Fruit fly (Drosophila melanogaster) S2 (cell line): ENCODE data around the gene CG7806.

Experiments used
- CG8478 ChIP-seq: fragments of >200 bp; optimal IDR thresholded peaks from 2 replicates; lab custom pipeline; 2018
- CTCF ChIP-seq, 2 experiments: fragments of >200 bp; optimal IDR thresholded peaks; 2 replicates each; lab custom pipeline; 2018

CG7806 gene

DNA sequence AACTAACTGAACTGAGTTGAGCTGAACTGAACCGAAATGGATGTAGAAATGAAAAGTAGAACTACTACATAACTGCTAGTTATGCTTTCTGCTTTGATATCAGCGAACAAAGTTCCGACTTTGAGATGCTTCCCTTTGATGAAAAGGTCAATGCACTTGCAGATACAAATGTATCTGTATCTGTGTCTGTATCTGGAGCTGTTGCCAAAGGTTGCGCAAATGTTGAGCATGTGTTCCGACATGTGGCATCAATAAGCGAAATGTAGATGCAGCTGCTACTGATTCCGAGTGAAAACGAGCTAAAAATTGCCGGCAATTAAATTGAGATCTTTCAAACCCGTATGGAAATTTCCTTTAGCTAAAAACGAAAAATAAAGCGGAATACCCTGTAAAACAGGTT lies 24.6 kb upstream of the CG7806 start:
- TF ChIP-seq CTCF (optimal IDR thresholded peaks at IDR 0.05; lab: Kevin White, UChicago) (no peak), CG8478 (lab: Kevin White, UChicago) (no peak)

DNA sequence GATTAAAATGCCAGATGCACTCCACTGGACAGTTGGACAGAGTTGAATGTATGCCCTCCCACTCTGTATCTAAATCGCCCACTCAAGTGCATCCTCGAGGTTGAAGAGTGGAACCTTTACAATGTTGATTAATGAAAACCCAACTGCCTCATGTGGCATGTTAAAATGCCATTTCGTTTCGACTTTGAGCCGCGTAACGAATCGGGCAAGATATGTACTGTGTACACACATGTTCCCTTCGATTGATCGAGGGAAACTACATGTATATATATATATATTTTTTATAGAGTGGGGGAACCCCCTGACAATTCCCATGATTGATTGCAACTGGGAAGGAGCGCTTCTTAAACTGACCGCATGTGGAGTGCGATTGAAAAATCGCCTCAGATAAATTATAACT lies 23.1 kb upstream of the CG7806 start:
- no peak for TF ChIP-seq CG8478 (lab: Kevin White, UChicago)
- TF ChIP-seq CTCF (optimal IDR thresholded peaks at IDR 0.05; lab: Kevin White, UChicago), result no peak

DNA sequence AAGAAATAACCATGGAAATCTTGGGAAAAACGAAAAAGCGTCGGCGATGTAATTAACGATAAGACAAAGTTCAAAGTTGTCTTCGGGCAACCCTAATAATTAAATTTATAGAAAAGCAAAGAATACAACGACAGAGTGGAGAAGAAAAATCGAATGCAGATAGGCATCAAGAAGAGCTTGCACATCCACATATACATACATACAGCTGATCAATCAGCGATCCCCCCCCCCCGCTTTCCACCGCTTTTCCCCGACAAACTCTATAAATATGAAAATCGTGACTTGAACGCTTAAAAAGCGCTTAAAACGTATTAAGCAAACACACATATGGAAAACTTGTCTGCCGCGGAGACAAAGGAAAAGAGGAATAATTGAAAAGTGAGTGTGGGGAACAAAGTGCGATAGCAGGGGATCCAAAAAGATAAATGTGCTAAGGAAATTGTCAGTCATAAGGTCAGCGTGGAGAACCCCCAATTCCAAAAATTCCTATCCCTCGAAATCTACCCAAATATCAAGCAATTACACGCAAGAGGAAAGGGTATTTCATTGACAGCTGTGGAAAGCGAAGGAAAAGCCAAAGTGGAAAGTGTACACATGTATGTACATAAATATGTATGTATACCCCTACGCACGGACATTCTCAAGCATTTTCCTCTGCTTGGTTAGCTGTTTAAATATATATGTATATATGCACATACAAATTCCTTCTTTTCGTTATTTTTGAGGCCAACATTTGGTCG lies 21.7 kb upstream of the CG7806 start:
- TF ChIP-seq CTCF (optimal IDR thresholded peaks at IDR 0.05; lab: Kevin White, UChicago) (no peak), CG8478 (lab: Kevin White, UChicago) (no peak)

DNA sequence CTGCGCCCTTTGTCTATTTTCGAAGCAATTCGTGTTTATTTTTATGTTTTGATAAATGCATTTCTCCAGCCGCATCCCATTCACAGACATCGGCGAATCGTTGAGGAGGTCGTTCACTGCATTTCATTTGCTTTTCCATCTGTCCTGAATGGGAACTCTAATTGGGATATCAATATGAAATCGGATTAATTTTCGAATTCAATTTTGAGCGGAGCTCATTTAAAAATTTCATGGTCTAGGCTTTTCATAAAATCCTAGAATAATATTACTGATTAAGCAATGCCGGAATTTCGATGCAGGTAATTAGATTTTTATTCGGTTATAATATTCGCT lies 21.1 kb upstream of the CG7806 start:
- no peak for TF ChIP-seq CTCF (optimal IDR thresholded peaks at IDR 0.05; lab: Kevin White, UChicago)
- TF ChIP-seq CG8478 (lab: Kevin White, UChicago), result no peak

DNA sequence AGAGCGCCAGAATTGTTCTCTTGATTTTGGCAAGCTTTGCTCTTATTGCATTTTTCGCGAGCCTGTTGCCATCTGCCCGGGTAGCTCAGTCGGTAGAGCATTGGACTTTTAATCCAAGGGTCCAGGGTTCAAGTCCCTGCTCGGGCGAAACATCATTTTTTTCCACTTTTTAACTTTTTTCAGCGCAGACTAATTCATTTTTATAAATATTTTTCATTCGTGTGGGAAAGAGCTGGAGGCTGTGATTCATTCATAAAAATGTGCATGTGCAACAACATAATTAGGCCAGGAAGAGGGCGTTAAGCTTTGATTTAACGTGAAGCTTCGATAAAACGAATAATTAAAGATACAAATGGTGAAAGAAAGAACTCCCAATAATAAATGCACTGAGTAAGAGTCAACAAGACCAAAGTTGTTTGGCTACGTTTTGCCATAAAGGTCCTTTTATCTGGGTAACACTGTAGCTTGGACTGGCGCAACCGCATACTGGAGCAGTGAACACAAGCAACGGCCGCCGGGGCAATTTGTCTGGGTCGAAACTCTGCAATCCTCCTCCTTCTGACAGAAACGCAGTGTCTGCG lies 20.5 kb upstream of the CG7806 start:
- no peak for TF ChIP-seq CG8478 (lab: Kevin White, UChicago)
- TF ChIP-seq CTCF (optimal IDR thresholded peaks at IDR 0.05; lab: Kevin White, UChicago), result no peak

DNA sequence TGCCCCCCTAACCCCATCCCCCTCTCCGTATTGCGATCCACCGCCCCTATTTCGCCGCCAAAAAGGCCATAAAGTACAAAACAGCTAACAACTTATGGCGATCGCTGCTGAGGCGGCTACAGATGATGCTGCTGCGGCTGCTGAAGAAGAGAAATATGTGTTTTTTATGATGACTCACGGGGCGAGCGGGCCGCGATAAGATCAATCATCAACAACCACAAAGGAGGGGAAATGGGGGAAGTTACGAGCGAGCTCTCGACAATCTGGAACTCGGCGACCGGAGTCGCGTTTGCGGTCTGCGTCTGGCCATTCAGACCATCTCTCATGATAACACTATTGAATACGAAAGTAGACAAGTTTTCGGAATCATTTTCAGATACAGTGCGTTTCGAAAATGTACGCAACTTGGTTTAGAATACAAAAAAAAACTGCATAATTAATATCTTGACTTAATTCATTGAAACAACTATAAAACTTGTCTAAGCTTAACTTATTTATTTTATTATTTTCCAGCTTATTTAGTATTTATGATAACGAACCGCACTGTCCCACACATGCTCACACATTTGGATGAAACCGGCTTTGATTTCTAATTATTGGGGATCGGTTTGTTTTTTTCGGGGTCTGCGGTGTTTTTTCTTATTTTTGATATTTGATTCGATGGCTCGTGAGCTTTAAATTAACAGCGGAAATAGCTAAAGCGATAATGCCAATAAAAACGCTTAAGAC lies 18.9 kb upstream of the CG7806 start:
- TF ChIP-seq CTCF (optimal IDR thresholded peaks at IDR 0.05; lab: Kevin White, UChicago) (no peak), CG8478 (lab: Kevin White, UChicago) (no peak)

DNA sequence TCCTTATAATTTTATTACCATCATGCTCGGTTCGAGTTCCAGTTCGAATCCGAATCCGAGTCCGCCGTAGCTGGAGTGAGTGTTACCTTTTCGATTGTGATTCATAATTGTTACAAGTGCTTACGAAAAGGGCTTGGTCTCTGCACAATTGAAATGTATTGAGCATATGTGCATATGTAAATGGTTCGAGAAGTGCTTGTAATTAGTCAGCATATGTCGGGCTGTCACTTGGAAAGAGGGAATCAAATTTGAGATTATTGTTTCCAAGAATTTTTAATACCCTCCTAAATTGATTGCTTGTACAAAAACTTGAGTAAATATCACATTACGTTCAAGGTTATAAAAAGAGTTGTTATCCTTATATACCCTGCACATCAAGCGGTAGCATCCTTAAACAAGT lies 17.8 kb upstream of the CG7806 start:
- TF ChIP-seq CTCF (optimal IDR thresholded peaks at IDR 0.05; lab: Kevin White, UChicago) (no peak), CG8478 (lab: Kevin White, UChicago) (no peak)

DNA sequence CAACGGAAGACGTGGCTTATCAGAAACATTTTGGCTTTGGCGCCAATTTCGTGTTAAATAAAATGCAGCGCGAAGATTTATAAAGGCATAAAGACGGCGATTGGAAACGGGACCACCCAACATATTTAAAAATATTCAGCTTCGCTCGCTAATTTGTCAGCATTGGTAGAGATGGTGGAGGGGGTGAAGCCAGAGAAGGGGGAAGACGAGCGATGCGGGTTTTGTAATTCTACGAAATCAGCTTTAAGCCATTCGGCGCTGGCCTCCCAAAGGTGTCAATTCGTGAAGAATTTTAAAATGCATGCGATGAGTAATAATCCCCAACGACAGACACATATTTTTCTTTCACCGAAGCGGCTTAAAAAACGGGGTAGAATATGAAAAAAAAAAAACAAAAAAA lies 17.2 kb upstream of the CG7806 start:
- TF ChIP-seq CG8478 (lab: Kevin White, UChicago) (no peak), CTCF (optimal IDR thresholded peaks at IDR 0.05; lab: Kevin White, UChicago) (no peak)

DNA sequence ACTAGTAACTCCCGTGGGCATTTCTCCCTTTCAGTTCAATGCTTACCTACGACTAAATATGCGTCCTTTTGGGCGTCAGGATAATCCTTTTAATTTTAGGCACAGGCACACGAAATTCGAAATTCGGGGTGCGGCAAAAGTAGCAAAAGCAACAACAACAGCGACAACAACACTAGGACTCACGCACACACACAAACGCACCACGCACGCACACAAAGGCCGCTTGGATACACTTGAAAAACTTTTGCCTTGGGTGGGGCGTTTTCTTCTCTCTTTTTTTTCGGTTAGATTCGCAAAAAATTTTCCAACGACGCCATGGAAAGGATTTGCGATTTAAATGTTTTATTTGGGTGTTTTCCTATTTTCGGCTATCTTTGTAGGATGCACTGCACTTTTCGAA lies 14.8 kb upstream of the CG7806 start:
- TF ChIP-seq CTCF (optimal IDR thresholded peaks at IDR 0.05; lab: Kevin White, UChicago) (no peak), CG8478 (lab: Kevin White, UChicago) (no peak)

DNA sequence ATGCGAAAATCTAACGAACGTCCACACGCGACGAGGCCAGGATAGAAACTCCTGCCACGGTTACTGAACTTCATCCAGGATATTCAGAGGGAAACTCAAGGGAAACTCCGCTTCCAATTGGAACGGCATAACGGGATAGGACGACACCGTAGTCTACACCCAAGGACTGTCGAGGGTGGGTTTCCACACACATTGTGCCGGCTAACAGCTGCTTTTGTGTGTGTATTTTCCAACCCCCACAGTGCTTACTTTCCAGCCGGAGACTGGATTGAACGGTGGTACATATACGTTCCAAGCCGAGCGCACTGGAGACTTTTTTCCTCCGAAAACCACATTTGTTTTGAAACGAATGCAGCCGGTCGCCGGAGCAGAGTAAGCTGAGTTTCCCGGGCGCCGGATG lies 14.1 kb upstream of the CG7806 start:
- TF ChIP-seq CTCF (optimal IDR thresholded peaks at IDR 0.05; lab: Kevin White, UChicago), result no peak
- TF ChIP-seq CG8478 (lab: Kevin White, UChicago), result no peak

DNA sequence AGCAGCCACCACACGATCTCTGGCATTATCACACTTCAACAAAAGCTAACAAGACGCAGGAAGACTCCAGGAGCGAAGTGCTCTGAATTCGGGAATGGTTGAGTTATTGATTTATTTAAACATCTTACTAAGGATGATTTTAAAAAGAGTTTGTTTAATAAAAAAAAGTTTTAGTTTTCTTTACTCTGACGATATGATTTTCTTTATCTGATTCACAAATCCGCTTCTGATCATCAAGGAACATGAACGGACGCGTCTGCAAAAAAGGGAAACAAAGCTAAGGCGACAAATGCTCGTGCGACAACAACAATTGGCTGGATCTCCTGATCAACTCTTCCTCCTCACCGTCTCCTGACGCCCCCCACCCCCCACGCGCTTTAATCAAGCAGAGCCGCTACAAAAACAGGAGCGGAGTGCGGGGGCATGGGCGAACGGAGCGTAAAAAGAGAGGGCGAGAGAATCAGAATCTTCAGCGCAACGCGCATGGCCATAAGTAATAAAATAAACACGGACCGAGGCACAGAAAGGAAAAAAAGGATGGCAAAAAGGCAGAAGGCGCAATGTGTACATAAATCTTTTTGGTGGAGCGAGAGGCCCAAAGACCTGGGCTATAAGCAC lies 11.9 kb upstream of the CG7806 start:
- TF ChIP-seq CG8478 (lab: Kevin White, UChicago) (no peak), CTCF (optimal IDR thresholded peaks at IDR 0.05; lab: Kevin White, UChicago) (no peak)

DNA sequence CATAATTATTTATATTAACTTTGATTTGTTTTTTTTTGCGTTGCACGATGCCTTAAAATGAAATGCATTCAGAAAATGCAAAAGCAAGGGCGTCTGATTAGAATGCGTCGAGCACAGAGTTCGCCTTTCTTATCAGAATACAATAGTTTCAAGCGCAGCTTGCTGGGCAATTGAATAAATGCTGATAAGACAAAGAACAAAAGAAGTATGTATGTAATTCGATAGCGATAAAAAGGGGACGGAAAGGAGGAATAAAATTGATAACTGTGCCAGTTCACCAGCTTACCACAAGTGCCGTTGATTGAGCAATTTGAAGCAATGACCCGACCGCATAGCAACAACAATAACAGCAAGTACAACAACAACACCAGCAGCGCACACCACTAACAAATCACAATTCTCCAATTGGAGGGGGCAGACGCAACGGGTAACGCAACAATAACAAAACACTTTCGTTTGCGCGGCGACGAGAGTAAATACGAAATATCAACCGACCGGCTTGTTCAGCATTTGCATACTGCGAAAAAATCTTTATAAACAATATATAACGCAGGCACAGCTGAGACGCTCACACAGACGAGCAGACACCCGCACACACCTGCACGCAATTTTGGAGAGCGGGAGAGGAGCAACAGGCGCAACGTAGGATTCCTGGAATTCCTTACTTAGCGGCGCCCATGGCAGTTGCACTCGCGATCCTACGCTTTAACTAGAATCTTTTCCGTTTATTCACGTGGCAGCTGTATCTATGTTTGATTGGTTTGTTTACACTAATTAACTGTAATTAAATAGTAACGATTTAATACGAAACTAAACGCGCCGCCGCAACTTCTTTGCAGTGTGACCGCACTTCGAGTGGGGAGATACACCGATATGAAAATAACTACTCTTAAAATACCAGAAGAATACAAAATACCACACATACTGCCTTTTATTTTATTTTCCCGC lies 10.7 kb upstream of the CG7806 start, which contains the start of gene Btk:
Gene Btk (minus strand): TSS at position 860 of the 948 bp plus-strand sequence.
- TF ChIP-seq CG8478 (lab: Kevin White, UChicago), result no peak
- TF ChIP-seq CTCF (optimal IDR thresholded peaks at IDR 0.05; lab: Kevin White, UChicago), result peak in 1 of 2 experiments; percentile 44

DNA sequence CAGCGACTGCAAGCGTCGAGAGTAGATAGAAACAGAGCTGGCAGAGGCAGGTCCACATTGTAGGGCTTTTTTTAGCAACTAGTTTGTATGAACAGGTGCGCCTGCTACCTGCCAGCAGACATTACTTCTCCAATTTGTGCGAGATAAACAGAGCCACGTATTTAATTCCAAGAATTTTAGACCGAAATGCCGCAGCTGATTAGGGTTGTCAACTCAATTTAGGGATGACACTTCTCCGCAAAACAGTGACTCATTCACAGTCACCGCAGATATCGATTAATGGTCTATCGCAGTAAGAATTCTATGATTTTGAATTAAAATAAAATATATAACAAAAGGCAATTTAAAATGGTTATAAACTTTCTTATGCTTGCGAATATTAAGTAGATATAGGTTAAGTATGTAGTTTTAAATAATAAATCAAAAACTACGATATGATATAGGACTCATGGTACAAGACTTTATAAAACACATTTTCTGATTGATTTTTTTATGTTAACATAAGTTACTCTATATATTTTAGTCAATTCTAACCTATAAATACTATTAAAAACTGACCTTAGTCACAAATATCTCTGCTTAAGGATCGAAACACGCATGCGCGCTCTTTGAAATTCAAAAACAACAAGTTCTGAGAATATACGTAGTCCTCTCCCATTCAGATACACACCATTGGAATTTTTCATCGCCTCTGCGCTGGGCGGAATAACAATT lies 8.3 kb upstream of the CG7806 start, which contains the start of the genes wol and Scgalpha:
Gene wol (minus strand): TSS at position 220 of the 714 bp plus-strand sequence.
Gene Scgalpha (plus strand): TSS at position 664 of the 714 bp plus-strand sequence.
- TF ChIP-seq CG8478 (lab: Kevin White, UChicago) (no peak), CTCF (optimal IDR thresholded peaks at IDR 0.05; lab: Kevin White, UChicago) (no peak)
